Worm (Caenorhabditis elegans) whole organism, L4/young adult: Measurements from ENCODE around the gene F44G3.7.

Source experiments
- W03F9.2 ChIP-seq: fragments of 150-350 bp; optimal IDR thresholded peaks from 2 replicates; lab custom pipeline; 2014; ENCODE audit warnings: missing biosample characterization, missing genetic modification characterization
- dao-5 ChIP-seq: sonication (generic microtip); optimal IDR thresholded peaks from 2 replicates; lab custom pipeline; 2016; ENCODE audit warnings: missing genotype, missing genetic modification characterization, moderate library complexity, missing compliant biosample characterization
- him-1 ChIP-seq: sonication (generic microtip); optimal IDR thresholded peaks from 2 replicates; lab custom pipeline; 2016; ENCODE audit warnings: missing genotype, missing genetic modification reagents, missing genetic modification characterization, missing compliant biosample characterization

DNA sequence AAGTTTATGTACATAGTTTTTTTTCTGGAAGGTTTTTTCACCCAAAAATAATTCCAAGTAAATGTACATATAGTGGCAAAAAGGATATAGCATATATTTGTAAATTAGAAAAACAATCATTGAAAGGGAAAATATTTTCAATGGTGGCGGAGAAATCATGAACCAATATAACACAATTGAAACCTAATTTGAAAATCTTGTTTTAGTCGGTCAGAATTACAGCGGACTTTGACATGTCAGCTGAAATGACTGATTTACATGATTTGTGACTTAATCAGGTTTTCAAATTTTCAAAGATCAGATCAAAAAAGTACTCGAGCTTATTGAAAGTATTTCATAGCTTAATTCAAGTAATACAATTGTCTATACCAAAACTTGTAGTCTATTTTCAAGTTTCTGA lies 34.8 kb upstream of the F44G3.7 start, which contains the start of gene K05D4.9:
- no peak for TF ChIP-seq W03F9.2 (tag; lab: Kevin White, UChicago)
- no peak for TF ChIP-seq him-1
- TF ChIP-seq dao-5 (tag; lab: Kevin White, UChicago) = no peak
